Worm (Caenorhabditis elegans): ENCODE measurements around the gene valv-1.

DNA sequence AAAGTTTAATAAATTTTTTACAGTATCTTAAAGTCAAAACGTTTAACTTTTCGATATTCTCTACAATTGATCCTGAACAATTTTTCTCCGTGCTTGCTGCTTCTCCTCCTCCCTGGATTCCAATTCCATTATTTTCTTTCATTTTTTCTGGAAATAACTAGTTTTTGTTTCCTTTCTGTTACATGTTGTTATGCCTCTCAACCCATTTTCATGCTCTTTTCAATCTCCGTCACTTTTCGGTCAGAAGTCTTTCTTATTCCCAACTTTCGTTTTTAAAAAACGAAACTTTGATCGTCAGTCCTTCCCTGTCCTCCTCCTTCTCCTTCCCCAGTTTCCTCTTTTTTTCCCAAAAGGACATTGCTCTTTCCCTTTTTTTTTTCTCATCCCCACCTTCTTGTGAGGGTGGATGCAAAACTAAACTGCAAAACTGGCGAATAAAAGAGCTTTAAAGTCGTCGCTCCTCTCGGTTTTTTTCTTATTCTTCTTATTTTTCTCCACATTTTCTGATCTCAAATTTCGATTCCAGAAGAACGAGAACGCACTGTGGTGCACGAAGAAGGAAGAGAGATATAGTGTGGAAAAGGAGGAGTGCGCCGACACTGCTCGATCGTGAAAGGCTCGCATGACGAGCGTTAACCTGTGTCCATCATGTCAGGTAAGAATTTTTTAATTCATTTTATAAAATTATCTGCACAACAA lies 40.1 kb downstream of the valv-1 start, which contains the start of the genes C48A7.16 and egl-19:
- TF ChIP-seq set-16 (GFP tag; IDR thresholded peaks at IDR 0.05) (no peak), egl-27 (tag; optimal IDR thresholded peaks at IDR 0.05) (no peak), nhr-10 (tag; optimal IDR thresholded peaks at IDR 0.05) (no peak), unc-62 (GFP tag; optimal IDR thresholded peaks at IDR 0.05 in 1 of 2) (no peak), unc-62 (tag; optimal IDR thresholded peaks at IDR 0.05) (no peak), ceh-28 (tag; optimal IDR thresholded peaks at IDR 0.05) (no peak), unc-130 (GFP tag; optimal IDR thresholded peaks at IDR 0.05) (no peak), dmd-6 (GFP tag; IDR thresholded peaks at IDR 0.05) (no peak), zip-2 (tag; optimal IDR thresholded peaks at IDR 0.05) (no peak), ztf-11 (tag; optimal IDR thresholded peaks at IDR 0.05) (no peak), Y5F2A.4 (GFP tag; optimal IDR thresholded peaks at IDR 0.05) (no peak), D1046.2 (GFP tag; IDR thresholded peaks at IDR 0.05) (no peak), F44E2.7 (GFP tag; IDR thresholded peaks at IDR 0.05) (no peak), jun-1 (tag; optimal IDR thresholded peaks at IDR 0.05) (no peak), ama-1 (optimal IDR thresholded peaks at IDR 0.05) (no peak)

Data from whole organism, L4 larva.